Worm (Caenorhabditis elegans) whole organism, L4 larva: ENCODE measurements around the gene eak-3.
A peak's percentile ranks its signal among the peaks of the same experiment; 100 is the strongest.

Experiments
- F26F4.8 ChIP-seq: fragments of 200-800 bp; sonication (Bioruptor generic); conservative IDR thresholded peaks from 2 replicates; pipeline ENCODE4 v1.3.6; 2022; ENCODE audit warnings: missing genetic modification characterization, missing compliant biosample characterization
- F44E2.7 ChIP-seq: fragments of 200-800 bp; sonication (Bioruptor generic); IDR thresholded peaks from 2 replicates; pipeline ENCODE4 v2.1.2; 2022; ENCODE audit warnings: missing genetic modification characterization, missing compliant biosample characterization
- T20F7.1 ChIP-seq: fragments of 200-800 bp; sonication (Bioruptor generic); optimal IDR thresholded peaks from 2 replicates; lab custom pipeline; 2018; ENCODE audit warnings: mild to moderate bottlenecking, missing genetic modification characterization, missing compliant biosample characterization
- T26A8.4 ChIP-seq: fragments of 200-800 bp; sonication (Bioruptor generic); IDR thresholded peaks from 2 replicates; pipeline ENCODE4 v1.3.6; 2022; ENCODE audit warnings: missing genetic modification characterization, missing compliant biosample characterization
- Y75B8A.6 ChIP-seq: fragments of 200-800 bp; sonication (Bioruptor generic); IDR thresholded peaks from 2 replicates; pipeline ENCODE4 v1.3.6; 2022; ENCODE audit warnings: missing genetic modification reagents, missing genetic modification characterization, missing compliant biosample characterization
- ZK337.2 ChIP-seq: fragments of 200-800 bp; sonication (Bioruptor generic); IDR thresholded peaks from 2 replicates; pipeline ENCODE4 v1.3.6; 2022; ENCODE audit warnings: missing genetic modification reagents, missing genetic modification characterization, missing compliant biosample characterization
- ZK546.5 ChIP-seq, 2 experiments: sonication (generic microtip); optimal IDR thresholded peaks; 2 replicates each; lab custom pipeline; 2017; ENCODE audit warnings: missing biosample characterization in 2 of 2, missing genetic modification characterization in 2 of 2
- aly-2 ChIP-seq: sonication (generic microtip); optimal IDR thresholded peaks from 2 replicates; lab custom pipeline; 2018; ENCODE audit warnings: missing biosample characterization, missing genetic modification characterization
- ceh-20 ChIP-seq: fragments of 200-800 bp; sonication (Bioruptor generic); IDR thresholded peaks from 2 replicates; pipeline ENCODE4 v1.3.6; 2022; ENCODE audit warnings: missing genetic modification reagents, missing genetic modification characterization, missing compliant biosample characterization
- ceh-28 ChIP-seq: fragments of 150-350 bp; optimal IDR thresholded peaks from 2 replicates; lab custom pipeline; 2014; ENCODE audit warnings: missing biosample characterization, missing genetic modification reagents, missing genetic modification characterization
- ceh-44 ChIP-seq: fragments of 200-800 bp; sonication (Bioruptor generic); IDR thresholded peaks from 2 replicates; pipeline ENCODE4 v1.3.6; 2022; ENCODE audit warnings: missing genetic modification reagents, missing genetic modification characterization, missing compliant biosample characterization
- ceh-82 ChIP-seq: sonication (generic microtip); optimal IDR thresholded peaks from 2 replicates; lab custom pipeline; 2017; ENCODE audit warnings: missing biosample characterization, missing genetic modification characterization
- cey-2 ChIP-seq: sonication (generic microtip); optimal IDR thresholded peaks from 3 replicates; lab custom pipeline; 2017; ENCODE audit warnings: missing genetic modification characterization, mild to moderate bottlenecking, missing compliant biosample characterization, antibody characterized with exemption, borderline replicate concordance; ENCODE audit not compliant: insufficient read depth
- daf-12 ChIP-seq: fragments of 150-350 bp; optimal IDR thresholded peaks from 2 replicates; lab custom pipeline; 2014; ENCODE audit warnings: missing biosample characterization, missing genetic modification reagents, missing genetic modification characterization
- daf-16 ChIP-seq, 3 experiments: sonication (generic microtip); optimal IDR thresholded peaks; 2 replicates each; lab custom pipeline; 2016 to 2017; ENCODE audit warnings: missing genetic modification characterization in 3 of 3, missing genetic modification reagents in 3 of 3, mild to moderate bottlenecking in 2 of 3, missing compliant biosample characterization in 2 of 3, missing biosample characterization in 1 of 3, moderate library complexity in 1 of 3
- daf-8 ChIP-seq: fragments of 200-800 bp; sonication (Bioruptor generic); IDR thresholded peaks from 2 replicates; pipeline ENCODE4 v1.3.6; 2022; ENCODE audit warnings: missing genetic modification characterization, missing compliant biosample characterization
- dmd-6 ChIP-seq: fragments of 200-800 bp; sonication (Bioruptor generic); IDR thresholded peaks from 2 replicates; pipeline ENCODE4 v1.3.6; 2022; ENCODE audit warnings: missing genetic modification reagents, missing genetic modification characterization, missing compliant biosample characterization
- dmd-8 ChIP-seq: fragments of 200-800 bp; sonication (Bioruptor generic); IDR thresholded peaks from 2 replicates; pipeline ENCODE4 v1.3.6; 2022; ENCODE audit warnings: missing genetic modification characterization, missing compliant biosample characterization
- duxl-1 ChIP-seq: sonication (generic microtip); optimal IDR thresholded peaks from 2 replicates; lab custom pipeline; 2016; ENCODE audit warnings: mild to moderate bottlenecking, missing genetic modification characterization, moderate library complexity, missing compliant biosample characterization; ENCODE audit not compliant: poor library complexity
- dve-1 ChIP-seq: sonication (generic microtip); optimal IDR thresholded peaks from 2 replicates; lab custom pipeline; 2017; ENCODE audit warnings: antibody characterized with exemption, mild to moderate bottlenecking, missing genetic modification characterization, missing compliant biosample characterization; ENCODE audit not compliant: insufficient read depth
- egl-43 ChIP-seq: fragments of 200-800 bp; sonication (Bioruptor generic); IDR thresholded peaks from 2 replicates; pipeline ENCODE4 v1.3.6; 2022; ENCODE audit warnings: missing genetic modification reagents, missing genetic modification characterization, missing compliant biosample characterization
- fkh-10 ChIP-seq: fragments of 150-350 bp; optimal IDR thresholded peaks from 2 replicates; lab custom pipeline; 2014; ENCODE audit warnings: missing biosample characterization, missing genetic modification reagents, missing genetic modification characterization
- hif-1 ChIP-seq, 2 experiments: sonication (generic microtip); optimal IDR thresholded peaks; 2 replicates each; lab custom pipeline; 2016 to 2017; ENCODE audit warnings: missing compliant biosample characterization in 2 of 2, missing genetic modification characterization in 2 of 2, missing genetic modification reagents in 2 of 2, missing genotype in 2 of 2, mild to moderate bottlenecking in 1 of 2
- hlh-11 ChIP-seq: fragments of 200-800 bp; sonication (Bioruptor generic); optimal IDR thresholded peaks from 2 replicates; lab custom pipeline; 2018; ENCODE audit warnings: mild to moderate bottlenecking, missing genetic modification characterization, missing compliant biosample characterization
- lin-15B ChIP-seq: fragments of 150-350 bp; sonication (generic microtip); optimal IDR thresholded peaks from 3 replicates; lab custom pipeline; 2014; ENCODE audit warnings: missing biosample characterization, missing genetic modification characterization
- lin-29 ChIP-seq: fragments of 200-800 bp; sonication (Bioruptor generic); IDR thresholded peaks from 2 replicates; pipeline ENCODE4 v1.3.6; 2022; ENCODE audit warnings: missing genetic modification reagents, missing genetic modification characterization, missing compliant biosample characterization
- lin-39 ChIP-seq: fragments of 150-350 bp; optimal IDR thresholded peaks from 2 replicates; lab custom pipeline; 2014; ENCODE audit warnings: missing biosample characterization, missing genetic modification reagents, missing genetic modification characterization
- mes-2 ChIP-seq: sonication (generic microtip); optimal IDR thresholded peaks from 2 replicates; lab custom pipeline; 2016; ENCODE audit warnings: missing genotype, mild to moderate bottlenecking, missing genetic modification characterization, missing compliant biosample characterization; ENCODE audit not compliant: poor library complexity, severe bottlenecking
- mxl-2 ChIP-seq: fragments of 200-800 bp; sonication (Bioruptor generic); conservative IDR thresholded peaks from 2 replicates; pipeline ENCODE4 v1.3.6; 2022; ENCODE audit warnings: missing genetic modification reagents, missing genetic modification characterization, missing compliant biosample characterization
- mxl-3 ChIP-seq: fragments of 200-800 bp; sonication (Bioruptor generic); optimal IDR thresholded peaks from 2 replicates; lab custom pipeline; 2018; ENCODE audit warnings: mild to moderate bottlenecking, missing genetic modification characterization, missing compliant biosample characterization
- nhr-102 ChIP-seq: sonication (generic microtip); optimal IDR thresholded peaks from 2 replicates; lab custom pipeline; 2016; ENCODE audit warnings: mild to moderate bottlenecking, missing genetic modification characterization, moderate library complexity, missing compliant biosample characterization
- nhr-237 ChIP-seq: sonication (generic microtip); optimal IDR thresholded peaks from 2 replicates; lab custom pipeline; 2017; ENCODE audit warnings: missing biosample characterization, missing genetic modification characterization
- nhr-41 ChIP-seq: fragments of 200-800 bp; sonication (Bioruptor generic); IDR thresholded peaks from 2 replicates; pipeline ENCODE4 v1.3.6; 2022; ENCODE audit warnings: missing genetic modification reagents, missing genetic modification characterization, missing compliant biosample characterization
- nhr-6 ChIP-seq: fragments of 150-350 bp; optimal IDR thresholded peaks from 2 replicates; lab custom pipeline; 2014; ENCODE audit warnings: missing biosample characterization, missing genetic modification characterization
- pha-4 ChIP-seq, 2 experiments: fragments of 150-350 bp in 1 of 2; fragments of 200-800 bp in 1 of 2; sonication (Bioruptor generic) in 1 of 2; IDR thresholded peaks in 1 of 2; optimal IDR thresholded peaks in 1 of 2; 2 replicates each; pipeline versions ENCODE4 v1.3.6 to Lab custom; 2014 to 2022; ENCODE audit warnings: missing genetic modification characterization in 2 of 2, missing genetic modification reagents in 2 of 2, missing biosample characterization in 1 of 2, missing compliant biosample characterization in 1 of 2
- php-3 ChIP-seq: fragments of 200-800 bp; sonication (Bioruptor generic); IDR thresholded peaks from 2 replicates; pipeline ENCODE4 v1.3.6; 2022; ENCODE audit warnings: missing genetic modification reagents, missing genetic modification characterization, missing compliant biosample characterization
- pqm-1 ChIP-seq: sonication (generic microtip); optimal IDR thresholded peaks from 2 replicates; lab custom pipeline; 2017; ENCODE audit warnings: missing biosample characterization, missing genetic modification characterization
- rbr-2 ChIP-seq: sonication (generic microtip); optimal IDR thresholded peaks from 2 replicates; lab custom pipeline; 2016; ENCODE audit warnings: missing genotype, missing genetic modification characterization, missing compliant biosample characterization
- saeg-2 ChIP-seq: fragments of 200-800 bp; sonication (Bioruptor generic); IDR thresholded peaks from 2 replicates; pipeline ENCODE4 v1.3.6; 2022; ENCODE audit warnings: missing genetic modification reagents, missing genetic modification characterization, missing compliant biosample characterization
- set-16 ChIP-seq: fragments of 200-800 bp; sonication (Bioruptor generic); IDR thresholded peaks from 2 replicates; pipeline ENCODE4 v1.3.6; 2022; ENCODE audit warnings: missing genetic modification reagents, missing genetic modification characterization, missing compliant biosample characterization
- skn-1 ChIP-seq: fragments of 150-350 bp; optimal IDR thresholded peaks from 2 replicates; lab custom pipeline; 2014; ENCODE audit warnings: missing biosample characterization, missing genetic modification characterization
- unc-62 ChIP-seq, 3 experiments: fragments of 150-350 bp in 1 of 3; sonication (generic microtip); optimal IDR thresholded peaks in 2 of 3; peaks in 1 of 3; 1 replicate in 1 of 3; 2 replicates in 2 of 3; lab custom pipeline; 2014 to 2017; ENCODE audit warnings: missing biosample characterization in 3 of 3, missing genetic modification characterization in 3 of 3, missing genetic modification reagents in 3 of 3, missing genotype in 1 of 3
- zag-1 ChIP-seq: fragments of 150-350 bp; optimal IDR thresholded peaks from 2 replicates; lab custom pipeline; 2014; ENCODE audit warnings: missing biosample characterization, missing genetic modification characterization
- zip-11 ChIP-seq: fragments of 200-800 bp; sonication (Bioruptor generic); IDR thresholded peaks from 2 replicates; pipeline ENCODE4 v1.3.6; 2022; ENCODE audit warnings: missing genetic modification characterization, missing compliant biosample characterization

eak-3 gene

DNA sequence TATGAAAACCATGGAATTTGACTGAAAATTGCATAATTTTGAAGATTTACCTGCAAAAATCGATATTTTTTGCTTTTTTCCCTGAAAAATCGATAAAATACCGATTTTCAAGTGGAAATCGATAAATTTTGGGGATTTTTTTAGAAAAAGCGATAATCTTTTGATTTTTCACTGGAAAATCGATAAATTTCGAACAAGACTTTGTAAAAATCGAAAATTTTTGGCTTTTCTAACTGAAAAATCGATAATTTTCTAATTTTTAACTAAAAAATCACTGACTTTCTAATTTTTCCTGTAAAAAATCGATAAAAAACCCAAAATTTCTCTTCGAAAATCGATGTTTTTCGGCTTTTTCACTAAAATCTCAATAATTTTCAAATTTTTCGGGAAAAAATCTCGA lies 30.0 kb upstream of the eak-3 start:
- TF ChIP-seq ceh-28 (tag; lab: Kevin White, UChicago) (peak; percentile 52), lin-29 (GFP tag; lab: Robert Waterston, UW) (no peak)

ce11 chrIII:1205421-1205820 lies 29.1 kb upstream of the eak-3 start:
- TF ChIP-seq set-16 = peak; percentile 65
- peak in 1 of 2 experiments; percentile 40 for TF ChIP-seq unc-62 (GFP tag; optimal IDR thresholded peaks at IDR 0.05 in 1 of 2; lab: Kevin White, UChicago)
- TF ChIP-seq unc-62 (tag; optimal IDR thresholded peaks at IDR 0.05; lab: Kevin White, UChicago) = no peak
- TF ChIP-seq zag-1 (tag; lab: Kevin White, UChicago) = no peak

DNA sequence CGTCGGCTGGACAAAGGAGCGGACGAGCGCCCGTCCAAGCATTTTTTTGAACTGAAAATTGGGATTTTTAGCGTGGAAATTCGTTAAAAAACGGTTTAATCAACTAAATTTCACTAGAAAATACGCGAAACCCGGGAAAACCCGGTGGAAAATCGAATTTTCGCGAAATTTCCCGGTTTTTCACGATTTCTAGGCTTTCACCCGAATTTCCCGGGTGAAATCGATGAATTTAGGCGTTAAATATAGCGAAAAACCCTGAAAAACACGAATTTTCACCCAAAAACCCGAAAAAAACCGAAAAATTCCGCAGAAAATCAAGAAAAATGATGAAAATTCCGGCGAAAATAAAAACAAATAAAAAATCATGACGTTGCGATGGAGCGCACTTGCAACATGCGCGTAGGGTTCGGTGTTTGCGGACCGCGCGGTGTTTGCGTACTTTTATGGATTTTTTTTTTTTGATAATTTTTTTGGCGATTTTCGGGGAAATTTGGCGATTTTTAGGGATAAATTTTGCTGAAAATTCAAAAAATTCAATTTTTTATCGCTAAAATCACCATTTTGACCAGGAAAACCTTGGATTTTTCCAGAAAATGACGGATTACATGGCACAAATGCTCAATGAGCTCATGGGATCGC lies 25.7 kb upstream of the eak-3 start, which contains the start of the genes mrpl-45 and Y119D3B.12:
Gene mrpl-45, minus strand, starts transcription at position 51 of the 639 bp plus-strand sequence.
Gene Y119D3B.12, plus strand, starts transcription at position 589 of the 639 bp plus-strand sequence.
- TF ChIP-seq lin-15B (tag; lab: Kevin White, UChicago) (peak; percentile 36), Y75B8A.6 (GFP tag; lab: Robert Waterston, UW) (no peak), pha-4 (GFP tag; IDR thresholded peaks at IDR 0.05; lab: Robert Waterston, UW) (peak; percentile 36; the same call in 1 of the 2 replicates), pha-4 (tag; optimal IDR thresholded peaks at IDR 0.05; lab: Kevin White, UChicago) (no peak), T26A8.4 (GFP tag; lab: Robert Waterston, UW) (0 out of 2 replicates have a peak, but pooled peaks have one; percentile 45), ZK337.2 (GFP tag; lab: Robert Waterston, UW) (no peak), fkh-10 (GFP tag; lab: Kevin White, UChicago) (peak; percentile 18), pqm-1 (tag; lab: Kevin White, UChicago) (no peak), mxl-3 (GFP tag; lab: Kevin White, UChicago) (no peak), zip-11 (GFP tag; lab: Robert Waterston, UW) (no peak), daf-16 (GFP tag; optimal IDR thresholded peaks at IDR 0.05; lab: Kevin White, UChicago) (no peak), daf-16 (tag; optimal IDR thresholded peaks at IDR 0.05; lab: Kevin White, UChicago) (peak; percentile 25), F26F4.8 (no peak), nhr-6 (tag; lab: Kevin White, UChicago) (peak; percentile 70), egl-43 (GFP tag; lab: Robert Waterston, UW) (no peak), T20F7.1 (GFP tag; lab: Kevin White, UChicago) (no peak), aly-2 (tag; lab: Kevin White, UChicago) (no peak), cey-2 (tag; lab: Kevin White, UChicago) (no peak), saeg-2 (no peak), dmd-6 (GFP tag; lab: Robert Waterston, UW) (0 out of 2 replicates have a peak, but pooled peaks have one; percentile 33), lin-39 (tag; lab: Kevin White, UChicago) (no peak), nhr-41 (GFP tag; lab: Robert Waterston, UW) (no peak), mxl-2 (no peak), zag-1 (tag; lab: Kevin White, UChicago) (no peak), skn-1 (no peak), daf-8 (no peak), dve-1 (tag; lab: Kevin White, UChicago) (peak; percentile 80), hif-1 (tag; optimal IDR thresholded peaks at IDR 0.05; lab: Kevin White, UChicago) (peak in 1 of 2 experiments; percentile 55), ceh-20 (0 out of 2 replicates have a peak, but pooled peaks have one; percentile 18), hlh-11 (peak; percentile 54), F44E2.7 (no peak), dmd-8 (GFP tag; lab: Robert Waterston, UW) (no peak), rbr-2 (peak; percentile 66), mes-2 (tag; lab: Kevin White, UChicago) (peak; percentile 88), ceh-44 (no peak), nhr-237 (tag; lab: Kevin White, UChicago) (no peak), nhr-102 (tag; lab: Kevin White, UChicago) (peak; percentile 54), php-3 (GFP tag; lab: Robert Waterston, UW) (0 out of 2 replicates have a peak, but pooled peaks have one; percentile 38), daf-12 (tag; lab: Kevin White, UChicago) (no peak), duxl-1 (peak; percentile 51), ZK546.5 (tag; optimal IDR thresholded peaks at IDR 0.05; lab: Kevin White, UChicago) (no peak), ceh-82 (tag; lab: Kevin White, UChicago) (no peak)
